Worm (Caenorhabditis elegans) whole organism, L2 larva: Measurements from ENCODE around the gene K04F1.9.

Experiments
- C34F6.9 ChIP-seq: fragments of 150-350 bp; optimal IDR thresholded peaks from 2 replicates; lab custom pipeline; 2014; ENCODE audit warnings: missing biosample characterization, missing genetic modification characterization
- F13H6.1 ChIP-seq: sonication (generic microtip); optimal IDR thresholded peaks from 2 replicates; lab custom pipeline; 2016; ENCODE audit warnings: missing genetic modification characterization, missing compliant biosample characterization
- R02D3.7 ChIP-seq: fragments of 150-350 bp; optimal IDR thresholded peaks from 2 replicates; lab custom pipeline; 2014; ENCODE audit warnings: missing biosample characterization, missing genetic modification characterization
- alr-1 ChIP-seq: fragments of 150-350 bp; optimal IDR thresholded peaks from 2 replicates; lab custom pipeline; 2014; ENCODE audit warnings: missing biosample characterization, missing genetic modification characterization
- aly-2 ChIP-seq: fragments of 150-350 bp; optimal IDR thresholded peaks from 2 replicates; lab custom pipeline; 2014; ENCODE audit warnings: missing biosample characterization, missing genetic modification characterization
- ceh-82 ChIP-seq: fragments of 150-350 bp; optimal IDR thresholded peaks from 2 replicates; lab custom pipeline; 2014; ENCODE audit warnings: missing biosample characterization, missing genetic modification characterization
- crh-2 ChIP-seq: sonication (generic microtip); optimal IDR thresholded peaks from 2 replicates; lab custom pipeline; 2017; ENCODE audit warnings: missing biosample characterization, missing genetic modification characterization
- dmd-4 ChIP-seq: sonication (generic microtip); optimal IDR thresholded peaks from 2 replicates; lab custom pipeline; 2017; ENCODE audit warnings: missing biosample characterization, missing genetic modification characterization
- elt-1 ChIP-seq: fragments of 150-350 bp; optimal IDR thresholded peaks from 2 replicates; lab custom pipeline; 2014; ENCODE audit warnings: missing biosample characterization, missing genetic modification characterization
- elt-3 ChIP-seq: sonication (generic microtip); optimal IDR thresholded peaks from 2 replicates; lab custom pipeline; 2017; ENCODE audit warnings: missing biosample characterization, missing genetic modification characterization
- fos-1 ChIP-seq: fragments of 150-350 bp; optimal IDR thresholded peaks from 2 replicates; lab custom pipeline; 2014; ENCODE audit warnings: missing biosample characterization, missing genetic modification characterization
- lin-11 ChIP-seq: fragments of 150-350 bp; sonication (generic microtip); optimal IDR thresholded peaks from 2 replicates; lab custom pipeline; 2014; ENCODE audit warnings: missing biosample characterization, missing genetic modification characterization, inconsistent platforms, mixed read lengths
- lin-13 ChIP-seq: fragments of 150-350 bp; optimal IDR thresholded peaks from 2 replicates; lab custom pipeline; 2014; ENCODE audit warnings: missing biosample characterization, missing genetic modification reagents, missing genetic modification characterization
- lin-39 ChIP-seq: fragments of 150-350 bp; optimal IDR thresholded peaks from 2 replicates; lab custom pipeline; 2014; ENCODE audit warnings: missing biosample characterization, missing genetic modification reagents, missing genetic modification characterization
- lsy-2 ChIP-seq, 2 experiments: fragments of 150-350 bp in 1 of 2; sonication (generic microtip) in 1 of 2; optimal IDR thresholded peaks; 2 replicates each; lab custom pipeline; 2014 to 2017; ENCODE audit warnings: missing biosample characterization in 2 of 2, missing genetic modification characterization in 2 of 2
- mab-5 ChIP-seq: fragments of 150-350 bp; optimal IDR thresholded peaks from 2 replicates; lab custom pipeline; 2014; ENCODE audit warnings: missing biosample characterization, missing genetic modification characterization
- mbf-1 ChIP-seq: sonication (generic microtip); optimal IDR thresholded peaks from 2 replicates; lab custom pipeline; 2017; ENCODE audit warnings: missing biosample characterization, missing genetic modification characterization
- nhr-10 ChIP-seq: sonication (generic microtip); optimal IDR thresholded peaks from 2 replicates; lab custom pipeline; 2017; ENCODE audit warnings: missing biosample characterization, missing genetic modification characterization
- nhr-11 ChIP-seq: fragments of 150-350 bp; optimal IDR thresholded peaks from 2 replicates; lab custom pipeline; 2014; ENCODE audit warnings: missing biosample characterization, missing genetic modification characterization
- nhr-12 ChIP-seq: fragments of 150-350 bp; optimal IDR thresholded peaks from 2 replicates; lab custom pipeline; 2014; ENCODE audit warnings: missing biosample characterization, missing genetic modification characterization
- nhr-129 ChIP-seq: fragments of 150-350 bp; optimal IDR thresholded peaks from 2 replicates; lab custom pipeline; 2014; ENCODE audit warnings: missing biosample characterization, missing genetic modification characterization
- nhr-23 ChIP-seq: fragments of 150-350 bp; optimal IDR thresholded peaks from 2 replicates; lab custom pipeline; 2014; ENCODE audit warnings: missing biosample characterization, missing genetic modification reagents, missing genetic modification characterization
- nhr-237 ChIP-seq: fragments of 150-350 bp; optimal IDR thresholded peaks from 2 replicates; lab custom pipeline; 2014; ENCODE audit warnings: missing biosample characterization, missing genetic modification characterization
- nhr-25 ChIP-seq: fragments of 150-350 bp; sonication (generic microtip); optimal IDR thresholded peaks from 3 replicates; lab custom pipeline; 2014; ENCODE audit warnings: missing biosample characterization, missing genetic modification characterization
- nhr-6 ChIP-seq: fragments of 150-350 bp; optimal IDR thresholded peaks from 2 replicates; lab custom pipeline; 2014; ENCODE audit warnings: missing biosample characterization, missing genetic modification characterization
- nhr-77 ChIP-seq: fragments of 150-350 bp; optimal IDR thresholded peaks from 2 replicates; lab custom pipeline; 2014; ENCODE audit warnings: missing biosample characterization, missing genetic modification characterization
- peb-1 ChIP-seq: fragments of 150-350 bp; optimal IDR thresholded peaks from 2 replicates; lab custom pipeline; 2014; ENCODE audit warnings: missing biosample characterization, missing genetic modification characterization
- sem-4 ChIP-seq: fragments of 150-350 bp; optimal IDR thresholded peaks from 2 replicates; lab custom pipeline; 2014; ENCODE audit warnings: missing biosample characterization, missing genetic modification reagents, missing genetic modification characterization
- skn-1 ChIP-seq: sonication (generic microtip); optimal IDR thresholded peaks from 2 replicates; lab custom pipeline; 2017; ENCODE audit warnings: missing biosample characterization, missing genetic modification characterization
- sma-9 ChIP-seq, 2 experiments: fragments of 150-350 bp in 1 of 2; sonication (generic microtip) in 1 of 2; optimal IDR thresholded peaks; 2 replicates each; lab custom pipeline; 2014 to 2016; ENCODE audit warnings: missing genetic modification characterization in 2 of 2, mild to moderate bottlenecking in 1 of 2, missing biosample characterization in 1 of 2, missing compliant biosample characterization in 1 of 2, missing genetic modification reagents in 1 of 2, moderate library complexity in 1 of 2
- snpc-4 ChIP-seq: fragments of 150-350 bp; optimal IDR thresholded peaks from 2 replicates; lab custom pipeline; 2014; ENCODE audit warnings: missing biosample characterization, missing genetic modification characterization
- unc-39 ChIP-seq: fragments of 150-350 bp; optimal IDR thresholded peaks from 2 replicates; lab custom pipeline; 2014; ENCODE audit warnings: missing biosample characterization, missing genetic modification characterization
- unc-55 ChIP-seq: fragments of 150-350 bp; sonication (generic microtip); optimal IDR thresholded peaks from 3 replicates; lab custom pipeline; 2014; ENCODE audit warnings: missing biosample characterization, missing genetic modification reagents, missing genetic modification characterization
- unc-62 ChIP-seq: fragments of 150-350 bp; optimal IDR thresholded peaks from 2 replicates; lab custom pipeline; 2014; ENCODE audit warnings: missing biosample characterization, missing genetic modification reagents, missing genetic modification characterization
- zag-1 ChIP-seq: fragments of 150-350 bp; optimal IDR thresholded peaks from 2 replicates; lab custom pipeline; 2014; ENCODE audit warnings: missing biosample characterization, missing genetic modification characterization
- ztf-1 ChIP-seq: fragments of 200-800 bp; sonication (Bioruptor generic); conservative IDR thresholded peaks from 2 replicates; pipeline ENCODE4 v1.3.6; 2022; ENCODE audit warnings: missing genetic modification characterization, missing compliant biosample characterization
- ztf-11 ChIP-seq: sonication (generic microtip); optimal IDR thresholded peaks from 2 replicates; lab custom pipeline; 2017; ENCODE audit warnings: missing biosample characterization, missing genetic modification characterization
- ztf-4 ChIP-seq: fragments of 150-350 bp; optimal IDR thresholded peaks from 2 replicates; lab custom pipeline; 2014; ENCODE audit warnings: missing biosample characterization, missing genetic modification characterization

Gene K04F1.9

ce11 chrV:1666904-1667303, 1.9 kb downstream of the K04F1.9 start, which contains the start of gene K04F1.8:
K04F1.8 (plus strand) TSS chrV:1667204.
- no peak for TF ChIP-seq nhr-25
- no peak for TF ChIP-seq lsy-2 (tag; optimal IDR thresholded peaks at IDR 0.05; lab: Kevin White, UChicago)
- no peak for TF ChIP-seq elt-3 (tag; lab: Kevin White, UChicago)
- no peak for TF ChIP-seq mab-5
- no peak for TF ChIP-seq aly-2 (tag; lab: Kevin White, UChicago)
- TF ChIP-seq nhr-77: no peak

ce11 chrV:1668216-1668615, 3.2 kb downstream of the K04F1.9 start, which contains the start of gene irld-42:
irld-42 (plus strand) TSS chrV:1668516.
- no peak for TF ChIP-seq nhr-10
- no peak for TF ChIP-seq F13H6.1 (tag; lab: Kevin White, UChicago)
- TF ChIP-seq C34F6.9 (tag; lab: Kevin White, UChicago): no peak
- TF ChIP-seq lin-39 (tag; lab: Kevin White, UChicago): no peak
- no peak for TF ChIP-seq crh-2
- TF ChIP-seq skn-1 (tag; lab: Kevin White, UChicago): no peak
- no peak for TF ChIP-seq dmd-4 (tag; lab: Kevin White, UChicago)
- TF ChIP-seq sma-9 (GFP tag; optimal IDR thresholded peaks at IDR 0.05; lab: Kevin White, UChicago): no peak
- TF ChIP-seq sma-9 (tag; optimal IDR thresholded peaks at IDR 0.05; lab: Kevin White, UChicago): no peak
- TF ChIP-seq nhr-12 (tag; lab: Kevin White, UChicago): no peak
- TF ChIP-seq ztf-11 (tag; lab: Kevin White, UChicago): no peak
- no peak for TF ChIP-seq unc-39 (tag; lab: Kevin White, UChicago)
- no peak for TF ChIP-seq ceh-82
- no peak for TF ChIP-seq snpc-4
- no peak for TF ChIP-seq lin-11 (tag; lab: Kevin White, UChicago)
- no peak for TF ChIP-seq nhr-6 (tag; lab: Kevin White, UChicago)
- no peak for TF ChIP-seq nhr-129 (tag; lab: Kevin White, UChicago)
- TF ChIP-seq unc-55: no peak
- no peak for TF ChIP-seq nhr-23
- TF ChIP-seq nhr-237 (tag; lab: Kevin White, UChicago): no peak
- no peak for TF ChIP-seq ztf-1 (GFP tag; lab: Robert Waterston, UW)
- TF ChIP-seq, all 48 proteins: peak for 0

- TF ChIP-seq sma-9 (GFP tag; optimal IDR thresholded peaks at IDR 0.05; lab: Kevin White, UChicago) (no peak), sma-9 (tag; optimal IDR thresholded peaks at IDR 0.05; lab: Kevin White, UChicago) (no peak), lin-13 (no peak), R02D3.7 (tag; lab: Kevin White, UChicago) (no peak), nhr-77 (no peak), C34F6.9 (tag; lab: Kevin White, UChicago) (no peak), nhr-12 (tag; lab: Kevin White, UChicago) (no peak), unc-39 (tag; lab: Kevin White, UChicago) (no peak), nhr-23 (no peak), nhr-25 (no peak), ztf-1 (GFP tag; lab: Robert Waterston, UW) (no peak), mbf-1 (tag; lab: Kevin White, UChicago) (no peak), ztf-11 (tag; lab: Kevin White, UChicago) (no peak), nhr-129 (tag; lab: Kevin White, UChicago) (no peak), snpc-4 (no peak), lsy-2 (tag; optimal IDR thresholded peaks at IDR 0.05; lab: Kevin White, UChicago) (no peak), nhr-11 (tag; lab: Kevin White, UChicago) (no peak), zag-1 (tag; lab: Kevin White, UChicago) (no peak), sem-4 (no peak), ztf-4 (tag; lab: Kevin White, UChicago) (no peak)
These were observed 13.2 kb downstream of the K04F1.9 start, which contains the start of gene srw-98 for ce11 chrV:1678228-1678627. srw-98 (minus strand) TSS chrV:1678328.

- no peak for TF ChIP-seq nhr-237 (tag; lab: Kevin White, UChicago)
- no peak for TF ChIP-seq peb-1 (tag; lab: Kevin White, UChicago)
- no peak for TF ChIP-seq ztf-4 (tag; lab: Kevin White, UChicago)
- no peak for TF ChIP-seq nhr-129 (tag; lab: Kevin White, UChicago)
- TF ChIP-seq snpc-4: no peak
- TF ChIP-seq crh-2: no peak
These were observed 15.7 kb downstream of the K04F1.9 start, which contains the start of gene srw-91 for ce11 chrV:1680770-1681169. srw-91 (minus strand) TSS chrV:1680870.

ce11 chrV:1682279-1682678, 17.3 kb downstream of the K04F1.9 start, which contains the start of gene srh-3:
srh-3 (plus strand) TSS chrV:1682579.
- TF ChIP-seq nhr-12 (tag; lab: Kevin White, UChicago): no peak
- TF ChIP-seq crh-2: no peak
- TF ChIP-seq dmd-4 (tag; lab: Kevin White, UChicago): no peak
- no peak for TF ChIP-seq alr-1
- TF ChIP-seq skn-1 (tag; lab: Kevin White, UChicago): no peak
- no peak for TF ChIP-seq nhr-25
- TF ChIP-seq nhr-23: no peak
- TF ChIP-seq unc-55: no peak
- TF ChIP-seq fos-1 (tag; lab: Kevin White, UChicago): no peak
- no peak for TF ChIP-seq mbf-1 (tag; lab: Kevin White, UChicago)
- TF ChIP-seq lin-39 (tag; lab: Kevin White, UChicago): no peak
- no peak for TF ChIP-seq elt-1 (tag; lab: Kevin White, UChicago)
- no peak for TF ChIP-seq nhr-11 (tag; lab: Kevin White, UChicago)
- no peak for TF ChIP-seq unc-62 (GFP tag; lab: Kevin White, UChicago)
- no peak for TF ChIP-seq unc-39 (tag; lab: Kevin White, UChicago)
- no peak for TF ChIP-seq nhr-6 (tag; lab: Kevin White, UChicago)
